Worm (Caenorhabditis elegans) whole organism, L4 larva: Measurements from ENCODE around the gene C14A6.7.

Source experiments
- Y75B8A.6 ChIP-seq: fragments of 200-800 bp; sonication (Bioruptor generic); IDR thresholded peaks from 2 replicates; pipeline ENCODE4 v1.3.6; 2022; ENCODE audit warnings: missing genetic modification reagents, missing genetic modification characterization, missing compliant biosample characterization
- ceh-44 ChIP-seq: fragments of 200-800 bp; sonication (Bioruptor generic); IDR thresholded peaks from 2 replicates; pipeline ENCODE4 v1.3.6; 2022; ENCODE audit warnings: missing genetic modification reagents, missing genetic modification characterization, missing compliant biosample characterization
- daf-12 ChIP-seq: fragments of 150-350 bp; optimal IDR thresholded peaks from 2 replicates; lab custom pipeline; 2014; ENCODE audit warnings: missing biosample characterization, missing genetic modification reagents, missing genetic modification characterization
- dmd-9 ChIP-seq: fragments of 200-800 bp; sonication (Bioruptor generic); IDR thresholded peaks from 2 replicates; pipeline ENCODE4 v1.3.6; 2022; ENCODE audit warnings: missing genetic modification reagents, missing genetic modification characterization, missing compliant biosample characterization
- dve-1 ChIP-seq: sonication (generic microtip); optimal IDR thresholded peaks from 2 replicates; lab custom pipeline; 2017; ENCODE audit warnings: antibody characterized with exemption, mild to moderate bottlenecking, missing genetic modification characterization, missing compliant biosample characterization; ENCODE audit not compliant: insufficient read depth
- jun-1 ChIP-seq: fragments of 150-350 bp; optimal IDR thresholded peaks from 2 replicates; lab custom pipeline; 2014; ENCODE audit warnings: missing biosample characterization, missing genetic modification reagents, missing genetic modification characterization
- lin-1 ChIP-seq: fragments of 200-800 bp; sonication (Bioruptor generic); IDR thresholded peaks from 2 replicates; pipeline ENCODE4 v1.3.6; 2022; ENCODE audit warnings: missing genetic modification reagents, missing genetic modification characterization, missing compliant biosample characterization
- mes-2 ChIP-seq: sonication (generic microtip); optimal IDR thresholded peaks from 2 replicates; lab custom pipeline; 2016; ENCODE audit warnings: missing genotype, mild to moderate bottlenecking, missing genetic modification characterization, missing compliant biosample characterization; ENCODE audit not compliant: poor library complexity, severe bottlenecking
- nhr-102 ChIP-seq: sonication (generic microtip); optimal IDR thresholded peaks from 2 replicates; lab custom pipeline; 2016; ENCODE audit warnings: mild to moderate bottlenecking, missing genetic modification characterization, moderate library complexity, missing compliant biosample characterization
- nhr-237 ChIP-seq: sonication (generic microtip); optimal IDR thresholded peaks from 2 replicates; lab custom pipeline; 2017; ENCODE audit warnings: missing biosample characterization, missing genetic modification characterization
- pha-4 ChIP-seq, 2 experiments: fragments of 150-350 bp in 1 of 2; fragments of 200-800 bp in 1 of 2; sonication (Bioruptor generic) in 1 of 2; IDR thresholded peaks in 1 of 2; optimal IDR thresholded peaks in 1 of 2; 2 replicates each; pipeline versions ENCODE4 v1.3.6 to Lab custom; 2014 to 2022; ENCODE audit warnings: missing genetic modification characterization in 2 of 2, missing genetic modification reagents in 2 of 2, missing biosample characterization in 1 of 2, missing compliant biosample characterization in 1 of 2
- sdz-12 ChIP-seq: fragments of 200-800 bp; sonication (Bioruptor generic); optimal IDR thresholded peaks from 2 replicates; lab custom pipeline; 2018; ENCODE audit warnings: mild to moderate bottlenecking, missing genetic modification characterization, missing compliant biosample characterization
- zip-2 ChIP-seq: fragments of 150-350 bp; optimal IDR thresholded peaks from 2 replicates; lab custom pipeline; 2014; ENCODE audit warnings: missing biosample characterization, missing genetic modification characterization

C14A6.7 gene

ce11 chrV:18123639-18124038, 44.5 kb downstream of the C14A6.7 start, which contains the start of gene fbxa-107:
Gene fbxa-107, plus strand, starts transcription at chrV:18123939.
- TF ChIP-seq lin-1 (GFP tag; lab: Robert Waterston, UW), result no peak
- no peak for TF ChIP-seq mes-2
- no peak for TF ChIP-seq nhr-237 (tag; lab: Kevin White, UChicago)
- no peak for TF ChIP-seq ceh-44
- no peak for TF ChIP-seq zip-2 (tag; lab: Kevin White, UChicago)
- no peak for TF ChIP-seq daf-12 (tag; lab: Kevin White, UChicago)
- no peak for TF ChIP-seq sdz-12 (GFP tag; lab: Kevin White, UChicago)
- TF ChIP-seq jun-1 (tag; lab: Kevin White, UChicago), result no peak
- TF ChIP-seq Y75B8A.6 (GFP tag; lab: Robert Waterston, UW), result no peak
- TF ChIP-seq pha-4 (GFP tag; IDR thresholded peaks at IDR 0.05; lab: Robert Waterston, UW), result no peak
- no peak for TF ChIP-seq pha-4 (tag; optimal IDR thresholded peaks at IDR 0.05; lab: Kevin White, UChicago)
- TF ChIP-seq dmd-9 (GFP tag; lab: Robert Waterston, UW), result no peak
- no peak for TF ChIP-seq nhr-102 (tag; lab: Kevin White, UChicago)
- TF ChIP-seq dve-1 (tag; lab: Kevin White, UChicago), result no peak
